2 fruit fly cellular contexts compared by ENCODE assay signal in genomic region chr3R:18075015-18075414, dm6.
TF ChIP-seq lines count a peak whose summit lies in the region.

No protein-coding gene starts in this region.

- TF ChIP-seq CTCF in whole organism, embryonic (GFP tag; optimal IDR thresholded peaks at IDR 0.05; lab: Kevin White, UChicago): no peak

TF ChIP-seq in whole organism, embryonic, 481 proteins besides CTCF, POLR2A, EP300 and RAD21:
- 0 out of 2 replicates have a peak, but pooled peaks have one; percentile 13 for TF ChIP-seq gt (GFP tag; IDR thresholded peaks at IDR 0.05; lab: Robert Waterston, UW)
- no peak for TF ChIP-seq CG33557 (GFP tag; optimal IDR thresholded peaks at IDR 0.05; lab: Kevin White, UChicago)
- peak; percentile 92 for TF ChIP-seq grn (GFP tag; optimal IDR thresholded peaks at IDR 0.05; lab: Kevin White, UChicago)
- no peak for TF ChIP-seq Hey (tag; optimal IDR thresholded peaks at IDR 0.05; lab: Kevin White, UChicago)

TF ChIP-seq in whole organism, prepupa, 60 proteins besides CTCF, POLR2A, EP300 and RAD21:
- TF ChIP-seq Hr4 (GFP tag; optimal IDR thresholded peaks at IDR 0.05; lab: Kevin White, UChicago) (no peak), CG6854 (GFP tag; optimal IDR thresholded peaks at IDR 0.05; lab: Kevin White, UChicago) (peak; percentile 30)

Comparison
In these comparisons a context has a peak if more than half of its experiments do, and no peak if none do; other contexts are left out.
1. Of the 7 proteins assayed by ChIP-seq in both whole organism, embryonic and whole organism, prepupa: peak only in whole organism, embryonic: none; only in whole organism, prepupa: CG6854; in both: none; in neither: 6.